Fruit fly (Drosophila melanogaster): Measurements from ENCODE around the gene CG4998.
A peak's percentile ranks its signal among the peaks of the same experiment; 100 is the strongest.

The CG4998 gene

DNA sequence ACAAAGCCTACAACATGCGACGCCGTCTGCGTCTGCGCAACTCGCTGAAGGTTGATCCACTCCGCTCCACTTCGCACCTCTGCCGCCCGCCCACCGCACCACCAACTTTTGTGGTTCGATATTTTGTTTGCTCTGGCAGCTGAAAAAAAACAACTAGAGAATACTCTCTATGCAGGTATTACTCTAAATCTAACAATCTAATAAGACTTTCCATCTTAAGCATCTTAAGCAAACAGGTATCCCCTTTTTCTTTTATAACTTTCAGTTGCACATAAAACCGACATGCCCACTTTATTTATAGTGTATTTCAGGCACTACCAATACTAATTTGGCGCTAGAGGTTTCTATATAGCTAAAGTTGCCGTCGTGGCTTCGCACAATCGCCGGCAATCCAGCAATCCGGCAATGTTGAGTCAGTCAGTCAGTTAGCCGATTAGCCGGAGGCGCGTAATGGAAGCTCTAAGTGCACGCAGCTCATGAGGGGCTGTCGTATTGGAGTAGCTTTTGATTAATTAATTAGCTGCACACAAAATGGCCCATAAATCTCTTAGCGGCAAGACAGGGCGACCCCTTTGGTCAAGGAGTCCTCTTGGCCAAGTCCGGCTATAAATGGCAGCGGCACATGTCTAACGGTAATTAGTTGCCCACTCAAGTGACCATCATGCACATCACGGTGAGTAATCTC is 10.5 kb upstream of the CG4998 start, which contains the start of gene CG13058 (continued):
- no peak for TF ChIP-seq ase (GFP tag; IDR thresholded peaks at IDR 0.05)
- peak; percentile 13 for TF ChIP-seq disco-r (GFP tag; optimal IDR thresholded peaks at IDR 0.05)
- peak; percentile 77 for TF ChIP-seq CG9932 (GFP tag; IDR thresholded peaks at IDR 0.05)
- peak; percentile 48 for TF ChIP-seq Hr3 (GFP tag; optimal IDR thresholded peaks at IDR 0.05)
- peak; percentile 64 for TF ChIP-seq Ptx1 (GFP tag; IDR thresholded peaks at IDR 0.05)
- no peak for TF ChIP-seq bigmax (GFP tag; optimal IDR thresholded peaks at IDR 0.05)
- peak; percentile 57 for TF ChIP-seq CG5180 (GFP tag; optimal IDR thresholded peaks at IDR 0.05)
- no peak for TF ChIP-seq jumu (GFP tag; optimal IDR thresholded peaks at IDR 0.05)
- no peak for TF ChIP-seq p53 (GFP tag; optimal IDR thresholded peaks at IDR 0.05)
- TF ChIP-seq CG1233 (GFP tag; optimal IDR thresholded peaks at IDR 0.05), result no peak
- TF ChIP-seq CG9609 (GFP tag; optimal IDR thresholded peaks at IDR 0.05), result peak; percentile 61
- peak; percentile 44; the same call in 1 of the 2 replicates for TF ChIP-seq Lim3 (GFP tag; IDR thresholded peaks at IDR 0.05)
- TF ChIP-seq HmgZ (tag; optimal IDR thresholded peaks at IDR 0.05), result peak; percentile 65
- peak; percentile 72 for TF ChIP-seq tx (GFP tag; optimal IDR thresholded peaks at IDR 0.05)
- TF ChIP-seq ATbp (GFP tag; optimal IDR thresholded peaks at IDR 0.05), result no peak
- TF ChIP-seq CG11723 (GFP tag; optimal IDR thresholded peaks at IDR 0.05), result peak; percentile 24
- no peak for TF ChIP-seq fd102C (GFP tag; optimal IDR thresholded peaks at IDR 0.05)
- TF ChIP-seq CG9215 (GFP tag; IDR thresholded peaks at IDR 0.05), result peak; percentile 18; the same call in 1 of the 2 replicates
- TF ChIP-seq ro (GFP tag; IDR thresholded peaks at IDR 0.05), result no peak
- no peak for TF ChIP-seq sim (GFP tag; IDR thresholded peaks at IDR 0.05)
- TF ChIP-seq gro (GFP tag; optimal IDR thresholded peaks at IDR 0.05), result no peak
- peak; percentile 56 for TF ChIP-seq nau (GFP tag; optimal IDR thresholded peaks at IDR 0.05)
- no peak for TF ChIP-seq CG10431 (GFP tag; optimal IDR thresholded peaks at IDR 0.05)
- TF ChIP-seq Lpt (GFP tag; optimal IDR thresholded peaks at IDR 0.05), result no peak
- no peak for TF ChIP-seq knrl (GFP tag; IDR thresholded peaks at IDR 0.05; ENCODE audit: partially characterized antibody)
- no peak for TF ChIP-seq Deaf1 (tag; optimal IDR thresholded peaks at IDR 0.05)
- peak; percentile 61 for TF ChIP-seq CG18619 (GFP tag; optimal IDR thresholded peaks at IDR 0.05)
- no peak for TF ChIP-seq chinmo (GFP tag; IDR thresholded peaks at IDR 0.05; ENCODE audit: partially characterized antibody)
- no peak for TF ChIP-seq CG17829 (tag; optimal IDR thresholded peaks at IDR 0.05)
- peak; percentile 76 for TF ChIP-seq CG14050 (GFP tag; IDR thresholded peaks at IDR 0.05)
- peak; percentile 75 for TF ChIP-seq ci (GFP tag; IDR thresholded peaks at IDR 0.05)
- no peak for TF ChIP-seq Doc3 (GFP tag; IDR thresholded peaks at IDR 0.05; ENCODE audit: partially characterized antibody)
- TF ChIP-seq gsb-n (tag; optimal IDR thresholded peaks at IDR 0.05), result no peak
- TF ChIP-seq onecut (GFP tag; IDR thresholded peaks at IDR 0.05), result peak; percentile 30; the same call in 1 of the 2 replicates
- no peak for TF ChIP-seq CG7745 (tag; optimal IDR thresholded peaks at IDR 0.05)
- peak; percentile 38 for TF ChIP-seq cwo (GFP tag; optimal IDR thresholded peaks at IDR 0.05)
- peak; percentile 36 to 44 for TF ChIP-seq chif (GFP tag; optimal IDR thresholded peaks at IDR 0.05)
- no peak for TF ChIP-seq CG11085 (GFP tag; IDR thresholded peaks at IDR 0.05)
- peak; percentile 42 for TF ChIP-seq jing (GFP tag; optimal IDR thresholded peaks at IDR 0.05)
- TF ChIP-seq CG2129 (GFP tag; IDR thresholded peaks at IDR 0.05; ENCODE audit: partially characterized antibody), result no peak
- no peak for TF ChIP-seq HLH4C (GFP tag; IDR thresholded peaks at IDR 0.05; ENCODE audit: partially characterized antibody)
- no peak for TF ChIP-seq vvl (GFP tag; IDR thresholded peaks at IDR 0.05)
- TF ChIP-seq Optix (GFP tag; IDR thresholded peaks at IDR 0.05), result peak; percentile 55; the same call in 1 of the 3 replicates
- TF ChIP-seq CG14965 (GFP tag; optimal IDR thresholded peaks at IDR 0.05; ENCODE audit: borderline replicate concordance), result no peak
- TF ChIP-seq Meics (GFP tag; optimal IDR thresholded peaks at IDR 0.05), result peak; percentile 61
- TF ChIP-seq CG18011 (GFP tag; optimal IDR thresholded peaks at IDR 0.05), result no peak
- peak; percentile 64 for TF ChIP-seq HLH54F (GFP tag; optimal IDR thresholded peaks at IDR 0.05)
- TF ChIP-seq Atf3 (GFP tag; optimal IDR thresholded peaks at IDR 0.05), result peak; percentile 44
- TF ChIP-seq Asciz (GFP tag; optimal IDR thresholded peaks at IDR 0.05), result no peak
- no peak for TF ChIP-seq Side (GFP tag; optimal IDR thresholded peaks at IDR 0.05)
